Worm (Caenorhabditis elegans) whole organism, L3 larva: Measurements from ENCODE around the gene C34E10.12.

Experiments used
- R02D3.7 ChIP-seq: fragments of 150-350 bp; optimal IDR thresholded peaks from 2 replicates; lab custom pipeline; 2014; ENCODE audit warnings: missing biosample characterization, missing genetic modification characterization
- ama-1 ChIP-seq: fragments of 150-350 bp; optimal IDR thresholded peaks from 2 replicates; lab custom pipeline; 2018
- elt-2 ChIP-seq: sonication (generic microtip); optimal IDR thresholded peaks from 2 replicates; lab custom pipeline; 2016; ENCODE audit warnings: missing genetic modification reagents, mild to moderate bottlenecking, missing genetic modification characterization, missing compliant biosample characterization
- fos-1 ChIP-seq: fragments of 150-350 bp; optimal IDR thresholded peaks from 2 replicates; lab custom pipeline; 2014; ENCODE audit warnings: missing biosample characterization, missing genetic modification characterization
- jun-1 ChIP-seq: fragments of 150-350 bp; optimal IDR thresholded peaks from 2 replicates; lab custom pipeline; 2014; ENCODE audit warnings: missing biosample characterization, missing genetic modification reagents, missing genetic modification characterization
- nhr-237 ChIP-seq: fragments of 150-350 bp; optimal IDR thresholded peaks from 2 replicates; lab custom pipeline; 2014; ENCODE audit warnings: missing biosample characterization, missing genetic modification characterization
- pha-4 ChIP-seq: fragments of 150-350 bp; optimal IDR thresholded peaks from 2 replicates; lab custom pipeline; 2014; ENCODE audit warnings: missing biosample characterization, missing genetic modification reagents, missing genetic modification characterization
- pqm-1 ChIP-seq: fragments of 150-350 bp; optimal IDR thresholded peaks from 2 replicates; lab custom pipeline; 2017; ENCODE audit warnings: missing biosample characterization, missing genetic modification characterization, inconsistent platforms
- snpc-4 ChIP-seq: fragments of 150-350 bp; optimal IDR thresholded peaks from 2 replicates; lab custom pipeline; 2014; ENCODE audit warnings: missing biosample characterization, missing genetic modification characterization
- unc-39 ChIP-seq: sonication (generic microtip); optimal IDR thresholded peaks from 4 replicates; lab custom pipeline; 2017; ENCODE audit warnings: missing biosample characterization, missing genetic modification characterization
- unc-62 ChIP-seq: fragments of 150-350 bp; sonication (generic microtip); optimal IDR thresholded peaks from 4 replicates; lab custom pipeline; 2014; ENCODE audit warnings: missing biosample characterization, missing genetic modification reagents, missing genetic modification characterization
- zag-1 ChIP-seq: fragments of 150-350 bp; optimal IDR thresholded peaks from 2 replicates; lab custom pipeline; 2014; ENCODE audit warnings: missing biosample characterization, missing genetic modification characterization
- ztf-11 ChIP-seq: fragments of 150-350 bp; optimal IDR thresholded peaks from 2 replicates; lab custom pipeline; 2014; ENCODE audit warnings: missing biosample characterization, missing genetic modification characterization

- TF ChIP-seq elt-2 (tag; lab: Kevin White, UChicago) (peak; percentile 52), nhr-237 (no peak), ztf-11 (no peak), pha-4 (tag; lab: Kevin White, UChicago) (no peak), R02D3.7 (no peak), jun-1 (tag; lab: Kevin White, UChicago) (no peak), zag-1 (no peak), snpc-4 (tag; lab: Kevin White, UChicago) (no peak), pqm-1 (tag; lab: Kevin White, UChicago) (no peak), unc-62 (GFP tag; lab: Kevin White, UChicago) (no peak), fos-1 (tag; lab: Kevin White, UChicago) (no peak), unc-39 (tag; lab: Kevin White, UChicago) (no peak), ama-1 (lab: Kevin White, UChicago) (peak; percentile 69)
Measured at ce11 chrIII:5196298-5197045, 31.2 kb downstream of the C34E10.12 start.
